Worm (Caenorhabditis elegans) whole organism, L3 larva: ENCODE data around the gene T16A9.3.
"Not testable (repeated sequence)": the region's sequence is repeated elsewhere in the genome, so short reads cannot be mapped to it uniquely, and the experiment has no call there.

Experiments
- ama-1 ChIP-seq: fragments of 150-350 bp; optimal IDR thresholded peaks from 2 replicates; lab custom pipeline; 2018
- ceh-16 ChIP-seq: sonication (generic microtip); optimal IDR thresholded peaks from 2 replicates; lab custom pipeline; 2017; ENCODE audit warnings: missing biosample characterization, missing genetic modification characterization
- ceh-82 ChIP-seq: fragments of 150-350 bp; optimal IDR thresholded peaks from 2 replicates; lab custom pipeline; 2014; ENCODE audit warnings: missing biosample characterization, missing genetic modification characterization
- daf-12 ChIP-seq: fragments of 150-350 bp; optimal IDR thresholded peaks from 2 replicates; lab custom pipeline; 2014; ENCODE audit warnings: missing biosample characterization, missing genetic modification reagents, missing genetic modification characterization
- egl-27 ChIP-seq: sonication (generic microtip); optimal IDR thresholded peaks from 4 replicates; lab custom pipeline; 2017; ENCODE audit warnings: missing biosample characterization, missing genetic modification reagents, missing genetic modification characterization
- egl-5 ChIP-seq: fragments of 150-350 bp; optimal IDR thresholded peaks from 2 replicates; lab custom pipeline; 2017; ENCODE audit warnings: missing biosample characterization, missing genetic modification reagents, missing genetic modification characterization, inconsistent platforms
- elt-2 ChIP-seq: sonication (generic microtip); optimal IDR thresholded peaks from 2 replicates; lab custom pipeline; 2016; ENCODE audit warnings: missing genetic modification reagents, mild to moderate bottlenecking, missing genetic modification characterization, missing compliant biosample characterization
- elt-3 ChIP-seq, 3 experiments: fragments of 150-350 bp in 1 of 3; sonication (generic microtip) in 2 of 3; optimal IDR thresholded peaks; 2 replicates in 2 of 3; 4 replicates in 1 of 3; lab custom pipeline; 2014 to 2017; ENCODE audit warnings: missing biosample characterization in 3 of 3, missing genetic modification characterization in 3 of 3
- eor-1 ChIP-seq, 2 experiments: fragments of 150-350 bp; optimal IDR thresholded peaks; 2 replicates each; lab custom pipeline; 2014 to 2018; ENCODE audit warnings: missing biosample characterization in 2 of 2, missing genetic modification characterization in 2 of 2
- fkh-10 ChIP-seq: sonication (generic microtip); optimal IDR thresholded peaks from 2 replicates; lab custom pipeline; 2017; ENCODE audit warnings: missing biosample characterization, missing genetic modification reagents, missing genetic modification characterization
- fkh-2 ChIP-seq: fragments of 150-350 bp; optimal IDR thresholded peaks from 2 replicates; lab custom pipeline; 2014; ENCODE audit warnings: missing biosample characterization, missing genetic modification reagents, missing genetic modification characterization
- hmg-11 ChIP-seq: sonication (generic microtip); optimal IDR thresholded peaks from 2 replicates; lab custom pipeline; 2016; ENCODE audit warnings: missing genetic modification characterization, missing compliant biosample characterization
- jun-1 ChIP-seq: fragments of 150-350 bp; optimal IDR thresholded peaks from 2 replicates; lab custom pipeline; 2014; ENCODE audit warnings: missing biosample characterization, missing genetic modification reagents, missing genetic modification characterization
- lin-39 ChIP-seq: fragments of 150-350 bp; optimal IDR thresholded peaks from 2 replicates; lab custom pipeline; 2018; ENCODE audit warnings: missing biosample characterization, missing genetic modification reagents, missing genetic modification characterization
- lsy-12 ChIP-seq: sonication (generic microtip); optimal IDR thresholded peaks from 2 replicates; lab custom pipeline; 2016; ENCODE audit warnings: mild to moderate bottlenecking, missing genetic modification characterization, missing compliant biosample characterization
- mml-1 ChIP-seq: fragments of 150-350 bp; sonication (generic microtip); optimal IDR thresholded peaks from 3 replicates; lab custom pipeline; 2014; ENCODE audit warnings: missing biosample characterization, missing genetic modification characterization
- nfya-1 ChIP-seq: sonication (generic microtip); optimal IDR thresholded peaks from 2 replicates; lab custom pipeline; 2017; ENCODE audit warnings: missing genetic modification characterization, mild to moderate bottlenecking, missing compliant biosample characterization, antibody characterized with exemption, moderate library complexity; ENCODE audit not compliant: insufficient read depth
- nhr-11 ChIP-seq: fragments of 150-350 bp; optimal IDR thresholded peaks from 2 replicates; lab custom pipeline; 2014; ENCODE audit warnings: missing biosample characterization, missing genetic modification characterization
- nhr-12 ChIP-seq: fragments of 150-350 bp; optimal IDR thresholded peaks from 2 replicates; lab custom pipeline; 2014; ENCODE audit warnings: missing biosample characterization, missing genetic modification characterization
- nhr-23 ChIP-seq: fragments of 150-350 bp; optimal IDR thresholded peaks from 2 replicates; lab custom pipeline; 2014; ENCODE audit warnings: missing biosample characterization, missing genetic modification reagents, missing genetic modification characterization
- nhr-25 ChIP-seq: sonication (generic microtip); optimal IDR thresholded peaks from 2 replicates; lab custom pipeline; 2017; ENCODE audit warnings: missing biosample characterization, missing genetic modification characterization
- nhr-28 ChIP-seq: fragments of 150-350 bp; optimal IDR thresholded peaks from 2 replicates; lab custom pipeline; 2014; ENCODE audit warnings: missing biosample characterization, missing genetic modification characterization
- nhr-43 ChIP-seq: sonication (generic microtip); optimal IDR thresholded peaks from 2 replicates; lab custom pipeline; 2016; ENCODE audit warnings: mild to moderate bottlenecking, missing genetic modification characterization, missing compliant biosample characterization; ENCODE audit not compliant: poor library complexity, severe bottlenecking
- pha-4 ChIP-seq: fragments of 150-350 bp; optimal IDR thresholded peaks from 2 replicates; lab custom pipeline; 2014; ENCODE audit warnings: missing biosample characterization, missing genetic modification reagents, missing genetic modification characterization
- pqm-1 ChIP-seq: fragments of 150-350 bp; optimal IDR thresholded peaks from 2 replicates; lab custom pipeline; 2017; ENCODE audit warnings: missing biosample characterization, missing genetic modification characterization, inconsistent platforms
- sea-2 ChIP-seq: fragments of 150-350 bp; sonication (generic microtip); optimal IDR thresholded peaks from 4 replicates; lab custom pipeline; 2014; ENCODE audit warnings: missing biosample characterization, missing genetic modification reagents, missing genetic modification characterization
- skn-1 ChIP-seq: fragments of 150-350 bp; optimal IDR thresholded peaks from 2 replicates; lab custom pipeline; 2014; ENCODE audit warnings: missing biosample characterization, missing genetic modification characterization
- snpc-4 ChIP-seq: fragments of 150-350 bp; optimal IDR thresholded peaks from 2 replicates; lab custom pipeline; 2014; ENCODE audit warnings: missing biosample characterization, missing genetic modification characterization
- tbx-2 ChIP-seq: sonication (generic microtip); optimal IDR thresholded peaks from 2 replicates; lab custom pipeline; 2016; ENCODE audit warnings: mild to moderate bottlenecking, missing genetic modification characterization, missing compliant biosample characterization
- unc-39 ChIP-seq: sonication (generic microtip); optimal IDR thresholded peaks from 4 replicates; lab custom pipeline; 2017; ENCODE audit warnings: missing biosample characterization, missing genetic modification characterization
- zag-1 ChIP-seq: fragments of 150-350 bp; optimal IDR thresholded peaks from 2 replicates; lab custom pipeline; 2014; ENCODE audit warnings: missing biosample characterization, missing genetic modification characterization
- ztf-11 ChIP-seq: fragments of 150-350 bp; optimal IDR thresholded peaks from 2 replicates; lab custom pipeline; 2014; ENCODE audit warnings: missing biosample characterization, missing genetic modification characterization

The T16A9.3 gene

DNA sequence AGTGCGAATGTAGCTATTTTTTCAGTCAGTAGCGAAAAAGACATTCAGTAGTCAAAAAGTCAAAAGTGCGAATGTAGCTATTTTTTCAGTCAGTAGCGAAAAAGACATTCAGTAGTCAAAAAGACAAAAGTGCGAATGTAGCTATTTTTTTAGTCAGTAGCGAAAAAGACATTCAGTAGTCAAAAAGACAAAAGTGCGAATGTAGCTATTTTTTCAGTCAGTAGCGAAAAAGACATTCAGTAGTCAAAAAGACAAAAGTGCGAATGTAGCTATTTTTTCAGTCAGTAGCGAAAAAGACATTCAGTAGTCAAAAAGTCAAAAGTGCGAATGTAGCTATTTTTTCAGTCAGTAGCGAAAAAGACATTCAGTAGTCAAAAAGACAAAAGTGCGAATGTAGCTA lies at the start of gene T16A9.3:
Gene T16A9.3 (plus strand): TSS at position 301 of the 400 bp plus-strand sequence.
- TF ChIP-seq nhr-25, egl-27, nhr-28 (tag; lab: Kevin White, UChicago): not testable (repeated sequence)
- TF ChIP-seq, all 47 proteins: peak for 0; not testable (repeated sequence) for 47

DNA sequence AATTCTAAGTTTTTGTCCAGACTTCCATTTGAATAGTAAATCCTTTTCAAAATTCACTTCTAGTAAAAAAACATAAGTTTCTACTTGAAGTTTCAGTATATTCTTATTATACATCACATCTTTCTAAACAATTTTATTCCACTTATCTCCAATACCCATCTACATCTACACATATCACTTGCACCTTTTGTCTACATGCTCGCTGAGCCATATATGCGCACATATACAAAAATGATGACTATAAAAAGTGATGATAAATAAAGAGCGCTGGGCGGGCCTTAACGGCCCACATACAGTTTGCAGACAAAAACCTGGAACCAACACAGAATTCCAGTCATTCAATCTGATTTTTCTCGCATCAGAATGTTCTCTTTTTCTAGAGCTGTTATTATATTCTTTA lies 48.8 kb upstream of the T16A9.3 start, which contains the start of gene AH10.2:
Gene AH10.2 (plus strand): TSS at position 301 of the 400 bp plus-strand sequence.
- TF ChIP-seq nhr-28 (tag; lab: Kevin White, UChicago) (no peak), nhr-11 (tag; lab: Kevin White, UChicago) (no peak), nhr-43 (tag; lab: Kevin White, UChicago) (no peak), mml-1 (tag; lab: Kevin White, UChicago) (no peak), snpc-4 (tag; lab: Kevin White, UChicago) (no peak), nhr-25 (tag; lab: Kevin White, UChicago) (no peak), jun-1 (no peak), sea-2 (GFP tag; lab: Kevin White, UChicago) (no peak), ama-1 (lab: Kevin White, UChicago) (no peak), egl-5 (tag; lab: Kevin White, UChicago) (no peak)

DNA sequence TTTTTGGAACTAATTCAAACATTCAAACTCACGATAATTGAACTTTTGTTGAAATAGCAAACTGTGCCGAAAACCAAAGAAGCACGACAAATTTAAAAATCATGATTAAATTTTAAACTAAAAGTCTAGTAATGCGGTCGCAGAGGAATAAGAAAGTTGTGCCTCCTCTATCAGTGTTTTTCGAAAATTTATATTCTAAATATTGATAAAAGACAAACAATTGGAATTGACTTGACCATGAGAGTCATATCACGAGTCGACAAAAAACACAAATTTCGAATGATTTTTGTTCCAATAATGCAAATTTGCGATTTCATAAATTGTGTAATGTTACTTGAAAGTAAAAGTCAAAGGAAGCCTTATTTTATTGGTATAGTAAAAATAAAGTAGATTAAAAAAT lies 44.6 kb upstream of the T16A9.3 start, which contains the start of gene cest-1.2:
Gene cest-1.2 (minus strand): TSS at position 165 of the 400 bp plus-strand sequence.
- TF ChIP-seq snpc-4 (tag; lab: Kevin White, UChicago) (no peak), tbx-2 (tag; lab: Kevin White, UChicago) (no peak), lsy-12 (tag; lab: Kevin White, UChicago) (no peak), eor-1 (tag; optimal IDR thresholded peaks at IDR 0.05; lab: Kevin White, UChicago) (no peak), fkh-2 (tag; lab: Kevin White, UChicago) (no peak), elt-3 (tag; optimal IDR thresholded peaks at IDR 0.05; lab: Kevin White, UChicago) (no peak), nfya-1 (no peak), ztf-11 (tag; lab: Kevin White, UChicago) (no peak), nhr-12 (tag; lab: Kevin White, UChicago) (no peak), elt-2 (peak; percentile 46), egl-5 (tag; lab: Kevin White, UChicago) (no peak), pqm-1 (peak; percentile 36), pha-4 (tag; lab: Kevin White, UChicago) (peak; percentile 15)

DNA sequence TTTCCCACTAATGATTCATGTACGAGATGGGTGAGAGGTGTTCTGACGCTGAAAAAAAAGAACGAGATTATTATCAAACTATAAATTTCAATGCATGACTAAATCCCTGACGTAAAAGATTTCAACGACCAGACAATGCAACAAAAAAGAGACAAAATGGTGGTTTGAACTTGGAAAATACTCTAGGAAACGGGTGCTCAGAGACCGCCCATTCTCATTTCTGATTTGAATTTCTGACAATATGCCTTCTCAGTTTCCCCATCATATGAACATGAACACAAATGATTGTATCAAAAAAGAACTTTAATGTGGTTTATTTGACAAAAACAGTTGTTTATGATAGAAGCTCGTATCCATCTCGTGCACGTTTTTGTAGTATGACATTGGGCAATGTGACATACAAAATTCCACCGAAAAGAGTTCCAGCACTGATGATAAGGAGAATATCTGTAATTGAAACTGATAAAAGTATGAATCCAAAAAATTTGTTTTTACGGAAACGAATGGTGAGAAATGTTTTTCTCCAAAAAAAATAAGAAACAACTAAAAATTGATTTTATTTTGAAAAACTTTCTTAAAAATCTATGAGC lies 42.3 kb upstream of the T16A9.3 start, which contains the start of gene srd-26:
Gene srd-26 (minus strand): TSS at position 51 of the 590 bp plus-strand sequence.
- no peak for TF ChIP-seq skn-1
- TF ChIP-seq hmg-11 (tag; lab: Kevin White, UChicago), result no peak
- TF ChIP-seq egl-27 (tag; lab: Kevin White, UChicago), result no peak
- no peak for TF ChIP-seq lin-39 (tag; lab: Kevin White, UChicago)
- TF ChIP-seq ceh-16 (tag; lab: Kevin White, UChicago), result no peak
- no peak for TF ChIP-seq lsy-12 (tag; lab: Kevin White, UChicago)
- TF ChIP-seq unc-39 (tag; lab: Kevin White, UChicago), result no peak
- no peak for TF ChIP-seq fkh-10 (GFP tag; lab: Kevin White, UChicago)
- TF ChIP-seq nhr-23 (tag; lab: Kevin White, UChicago), result no peak

DNA sequence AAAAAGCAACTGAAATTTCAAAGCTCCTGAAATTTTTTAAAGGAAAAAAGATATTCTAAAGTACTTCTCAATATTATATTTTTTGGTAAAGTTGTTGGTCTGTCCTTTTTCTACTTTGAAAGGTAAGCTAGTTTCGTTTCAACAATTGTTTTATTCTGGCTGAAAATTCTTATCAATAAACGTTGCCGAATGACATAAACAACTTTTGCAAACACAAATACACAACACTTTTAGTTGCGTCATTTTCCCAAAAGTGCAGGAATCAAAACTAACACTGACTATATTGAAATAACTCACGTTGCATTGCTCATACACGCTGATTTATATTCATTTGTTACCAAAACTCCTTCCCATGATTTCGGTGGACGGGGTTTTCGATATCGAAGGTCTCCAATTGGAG lies 39.6 kb upstream of the T16A9.3 start:
- no peak for TF ChIP-seq daf-12 (tag; lab: Kevin White, UChicago)
- TF ChIP-seq, all 47 proteins: peak for 0

DNA sequence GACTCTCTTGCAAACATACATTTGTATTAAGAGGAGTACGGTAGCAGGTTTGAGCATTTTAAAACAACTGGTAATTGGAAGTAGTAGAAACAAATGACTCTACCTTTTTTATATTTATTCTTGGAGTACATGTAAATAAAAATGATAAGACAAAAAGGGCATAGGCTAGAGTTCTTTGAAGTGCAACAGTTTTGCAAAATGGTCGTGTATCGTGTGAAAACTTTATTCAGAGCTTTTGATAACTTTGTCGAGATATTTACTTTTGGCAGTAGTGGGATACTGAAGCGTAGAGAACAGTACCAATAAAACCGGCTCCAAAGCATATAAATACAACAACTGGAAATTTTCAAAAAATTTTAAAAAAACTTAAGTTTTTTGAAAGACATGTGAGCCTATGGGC lies 38.7 kb upstream of the T16A9.3 start, which contains the start of gene cest-1.1:
Gene cest-1.1 (minus strand): TSS at position 101 of the 400 bp plus-strand sequence.
- TF ChIP-seq ceh-82 (tag; lab: Kevin White, UChicago) (no peak), zag-1 (tag; lab: Kevin White, UChicago) (no peak), lsy-12 (tag; lab: Kevin White, UChicago) (no peak), eor-1 (tag; optimal IDR thresholded peaks at IDR 0.05; lab: Kevin White, UChicago) (no peak), pha-4 (tag; lab: Kevin White, UChicago) (no peak), fkh-2 (tag; lab: Kevin White, UChicago) (no peak), ceh-16 (tag; lab: Kevin White, UChicago) (no peak), egl-27 (tag; lab: Kevin White, UChicago) (no peak)
